Worm (Caenorhabditis elegans): ENCODE results near the gene F58A4.6.
A peak's percentile ranks its signal among the peaks of the same experiment; 100 is the strongest.

F58A4.6 gene

DNA sequence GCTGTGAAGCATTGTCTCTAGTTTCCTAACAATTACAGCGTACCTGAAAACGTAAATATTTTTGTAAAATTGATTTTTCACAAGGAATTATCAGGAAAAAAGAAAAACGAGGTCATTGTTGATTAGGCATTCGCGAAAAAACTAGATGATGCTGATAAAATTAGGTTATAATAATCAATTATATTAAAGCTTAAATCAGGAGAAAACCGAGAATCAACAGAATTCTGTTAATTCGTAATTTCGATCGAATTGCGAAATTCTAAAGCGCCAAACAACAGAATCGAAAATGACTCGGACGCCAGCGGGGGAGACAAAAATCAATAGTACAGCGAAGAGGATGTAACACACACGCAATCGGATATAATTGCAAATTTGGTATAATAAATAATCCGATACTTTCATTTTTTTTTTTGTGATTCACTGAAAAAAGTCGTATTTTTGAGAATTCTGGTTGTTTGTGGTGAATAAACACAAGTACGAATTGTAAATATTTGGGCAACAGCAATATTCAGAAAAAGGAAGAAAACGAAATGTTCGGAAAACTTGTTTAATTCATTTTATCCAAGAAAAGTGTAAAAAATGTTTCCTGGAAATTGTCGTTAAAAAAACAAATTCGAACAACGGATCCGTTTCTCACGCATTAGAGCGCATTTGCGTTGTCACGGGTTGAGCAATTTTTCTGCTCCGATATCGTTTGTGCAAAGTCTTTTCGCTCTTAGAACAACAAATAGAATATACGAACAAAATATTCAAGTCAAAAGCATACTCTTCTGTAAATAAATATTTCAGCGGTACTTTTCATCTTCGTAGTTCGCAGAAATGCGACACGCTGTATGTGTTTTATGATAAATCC is 34.0 kb upstream of the F58A4.6 start, which contains the start of gene ced-7:
Gene ced-7 (minus strand): TSS at position 51 of the 853 bp plus-strand sequence.
- TF ChIP-seq ces-1 (GFP tag; optimal IDR thresholded peaks at IDR 0.05) (no peak), blmp-1 (tag; optimal IDR thresholded peaks at IDR 0.05) (peak; percentile 57), irx-1 (tag; optimal IDR thresholded peaks at IDR 0.05) (no peak), hpl-2 (GFP tag; optimal IDR thresholded peaks at IDR 0.05) (no peak), lin-13 (GFP tag; optimal IDR thresholded peaks at IDR 0.05) (no peak), nhr-90 (tag; optimal IDR thresholded peaks at IDR 0.05; ENCODE audit: poor library complexity) (no peak), egl-27 (tag; optimal IDR thresholded peaks at IDR 0.05) (no peak), pag-3 (tag; optimal IDR thresholded peaks at IDR 0.05; ENCODE audit: borderline replicate concordance, insufficient read depth) (no peak), lir-3 (tag; optimal IDR thresholded peaks at IDR 0.05; ENCODE audit: poor library complexity) (no peak), unc-98 (GFP tag; IDR thresholded peaks at IDR 0.05) (no peak), snu-23 (GFP tag; optimal IDR thresholded peaks at IDR 0.05) (no peak), snpc-4 (tag; optimal IDR thresholded peaks at IDR 0.05) (no peak), vab-15 (tag; optimal IDR thresholded peaks at IDR 0.05) (no peak), pax-3 (tag; optimal IDR thresholded peaks at IDR 0.05) (no peak), nhr-76 (tag; optimal IDR thresholded peaks at IDR 0.05) (no peak), C16A3.4 (tag; optimal IDR thresholded peaks at IDR 0.05) (peak; percentile 42), hlh-17 (GFP tag; optimal IDR thresholded peaks at IDR 0.05; ENCODE audit: borderline replicate concordance) (no peak), fkh-4 (tag; optimal IDR thresholded peaks at IDR 0.05; ENCODE audit: borderline replicate concordance) (no peak), sox-4 (tag; optimal IDR thresholded peaks at IDR 0.05) (no peak), rnt-1 (tag; optimal IDR thresholded peaks at IDR 0.05) (no peak), dsc-1 (tag; optimal IDR thresholded peaks at IDR 0.05) (no peak), mab-9 (GFP tag; IDR thresholded peaks at IDR 0.05) (no peak), skn-1 (tag; optimal IDR thresholded peaks at IDR 0.05) (no peak), lin-35 (GFP tag; optimal IDR thresholded peaks at IDR 0.05) (peak; percentile 15 to 37), nhr-20 (tag; optimal IDR thresholded peaks at IDR 0.05) (peak; percentile 9), efl-1 (optimal IDR thresholded peaks at IDR 0.05) (peak; percentile 30 to 39), efl-1 (GFP tag; optimal IDR thresholded peaks at IDR 0.05 in 1 of 2) (peak; percentile 49 to 92), nhr-19 (GFP tag; conservative IDR thresholded peaks at IDR 0.05) (no peak), lin-14 (GFP tag; optimal IDR thresholded peaks at IDR 0.05) (peak; percentile 74), isw-1 (GFP tag; IDR thresholded peaks at IDR 0.05) (no peak), xbp-1 (tag; optimal IDR thresholded peaks at IDR 0.05) (no peak), swsn-7 (tag; optimal IDR thresholded peaks at IDR 0.05) (no peak), sup-37 (GFP tag; optimal IDR thresholded peaks at IDR 0.05) (no peak), fkh-10 (GFP tag; optimal IDR thresholded peaks at IDR 0.05) (no peak), C34B4.2 (tag; optimal IDR thresholded peaks at IDR 0.05) (no peak), ceh-63 (GFP tag; optimal IDR thresholded peaks at IDR 0.05) (no peak), mef-2 (tag; optimal IDR thresholded peaks at IDR 0.05) (no peak), unc-130 (tag; optimal IDR thresholded peaks at IDR 0.05) (no peak), nhr-77 (tag; optimal IDR thresholded peaks at IDR 0.05) (no peak), elt-2 (tag; optimal IDR thresholded peaks at IDR 0.05) (no peak), nhr-12 (tag; optimal IDR thresholded peaks at IDR 0.05) (no peak), nhr-11 (tag; optimal IDR thresholded peaks at IDR 0.05) (no peak), unc-30 (tag; optimal IDR thresholded peaks at IDR 0.05) (no peak), grh-1 (GFP tag; IDR thresholded peaks at IDR 0.05) (no peak), ceh-8 (GFP tag; optimal IDR thresholded peaks at IDR 0.05) (no peak), fkh-8 (tag; optimal IDR thresholded peaks at IDR 0.05) (peak; percentile 75), Y116A8C.19 (tag; optimal IDR thresholded peaks at IDR 0.05; ENCODE audit: borderline replicate concordance) (no peak), elt-3 (tag; optimal IDR thresholded peaks at IDR 0.05) (no peak), nhr-28 (tag; optimal IDR thresholded peaks at IDR 0.05) (no peak), unc-86 (tag; optimal IDR thresholded peaks at IDR 0.05) (peak; percentile 22), ceh-88 (GFP tag; IDR thresholded peaks at IDR 0.05) (no peak)
